Worm (Caenorhabditis elegans): ENCODE measurements around the gene sel-11.

DNA sequence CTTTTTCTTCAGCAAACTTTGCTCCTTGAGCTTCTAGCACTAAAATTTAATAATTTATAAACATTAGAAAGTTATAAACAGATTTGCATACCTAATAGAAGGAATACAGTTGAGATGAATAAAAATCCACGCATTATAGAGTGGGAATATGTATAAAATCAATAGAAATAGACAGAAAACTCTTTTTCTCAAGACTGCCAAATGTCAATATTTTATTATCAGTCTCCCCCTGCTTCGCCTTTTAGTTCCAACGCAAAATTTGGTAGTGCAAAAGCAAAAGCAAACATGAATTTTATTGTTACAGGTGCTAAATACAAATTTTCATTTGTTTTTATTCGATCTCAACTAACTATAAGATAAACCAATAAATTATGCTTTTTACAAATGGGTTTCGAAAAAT is 4.3 kb upstream of the sel-11 start, which contains the start of gene T04F3.4:
- no peak for TF ChIP-seq ham-2 (GFP tag; optimal IDR thresholded peaks at IDR 0.05)
- no peak for TF ChIP-seq nhr-12 (tag; optimal IDR thresholded peaks at IDR 0.05)
- no peak for TF ChIP-seq sem-2 (GFP tag; optimal IDR thresholded peaks at IDR 0.05)
- TF ChIP-seq ztf-11 (tag; optimal IDR thresholded peaks at IDR 0.05): no peak
- no peak for TF ChIP-seq nhr-237 (tag; optimal IDR thresholded peaks at IDR 0.05)
- no peak for TF ChIP-seq lin-13 (tag; optimal IDR thresholded peaks at IDR 0.05)
- no peak for TF ChIP-seq elt-3 (tag; optimal IDR thresholded peaks at IDR 0.05)
- no peak for TF ChIP-seq drap-1 (GFP tag; optimal IDR thresholded peaks at IDR 0.05)
- TF ChIP-seq unc-39 (tag; optimal IDR thresholded peaks at IDR 0.05): no peak
- no peak for TF ChIP-seq unc-62 (GFP tag; optimal IDR thresholded peaks at IDR 0.05)
- TF ChIP-seq pha-4 (tag; optimal IDR thresholded peaks at IDR 0.05): no peak
- no peak for TF ChIP-seq nhr-76 (tag; optimal IDR thresholded peaks at IDR 0.05)
- TF ChIP-seq mab-5 (tag; optimal IDR thresholded peaks at IDR 0.05): no peak

Measured in whole organism, mixed stage, embryonic.